Fruit fly (Drosophila melanogaster): ENCODE results near the gene CG3225.
A peak's percentile ranks its signal among the peaks of the same experiment; 100 is the strongest.

Gene CG3225

dm6 chr2L:4847191-4847853 is 29.3 kb upstream of the CG3225 start, which contains the start of the genes mxt and CG11927:
TSS of gene mxt (minus strand) at chr2L:4847295.
TSS of gene CG11927 (plus strand) at chr2L:4847766.
- peak; percentile 8 for TF ChIP-seq CG9948 (tag; optimal IDR thresholded peaks at IDR 0.05)
- TF ChIP-seq CG15710 (tag; optimal IDR thresholded peaks at IDR 0.05): peak; percentile 27
- no peak for TF ChIP-seq CG34367 (tag; optimal IDR thresholded peaks at IDR 0.05)
- TF ChIP-seq Pif1A (GFP tag; optimal IDR thresholded peaks at IDR 0.05): no peak
- TF ChIP-seq CG4496 (GFP tag; IDR thresholded peaks at IDR 0.05): peak; percentile 56; the same call in 2 of the 3 replicates
- TF ChIP-seq fd96Ca (GFP tag; IDR thresholded peaks at IDR 0.05): peak; percentile 52; the same call in 1 of the 3 replicates

dm6 chr2L:4846629-4847125 is 28.6 kb upstream of the CG3225 start:
- TF ChIP-seq Pif1A (GFP tag; optimal IDR thresholded peaks at IDR 0.05) (no peak), CG8301 (tag; optimal IDR thresholded peaks at IDR 0.05) (no peak), D1 (tag; optimal IDR thresholded peaks at IDR 0.05) (no peak), CG32121 (GFP tag; IDR thresholded peaks at IDR 0.05) (no peak), CG13204 (GFP tag; optimal IDR thresholded peaks at IDR 0.05) (no peak), CG4496 (GFP tag; IDR thresholded peaks at IDR 0.05) (no peak), EcR (GFP tag; optimal IDR thresholded peaks at IDR 0.05) (no peak), CG8159 (tag; optimal IDR thresholded peaks at IDR 0.05) (no peak), CG14655 (GFP tag; optimal IDR thresholded peaks at IDR 0.05) (no peak), fd96Ca (GFP tag; IDR thresholded peaks at IDR 0.05) (no peak)

dm6 chr2L:4838494-4839320 is 20.7 kb upstream of the CG3225 start:
- TF ChIP-seq Pif1B (GFP tag; optimal IDR thresholded peaks at IDR 0.05) (no peak), EcR (GFP tag; optimal IDR thresholded peaks at IDR 0.05) (no peak), rn (GFP tag; IDR thresholded peaks at IDR 0.05) (no peak), CG10348 (GFP tag; IDR thresholded peaks at IDR 0.05) (no peak), gl (tag; optimal IDR thresholded peaks at IDR 0.05) (no peak), fd96Ca (GFP tag; IDR thresholded peaks at IDR 0.05) (no peak), D1 (tag; optimal IDR thresholded peaks at IDR 0.05) (no peak), CG12605 (GFP tag; IDR thresholded peaks at IDR 0.05) (no peak), CG13204 (GFP tag; optimal IDR thresholded peaks at IDR 0.05) (no peak), CG17806 (tag; optimal IDR thresholded peaks at IDR 0.05) (no peak), Snoo (tag; optimal IDR thresholded peaks at IDR 0.05) (no peak), Ets98B (GFP tag; IDR thresholded peaks at IDR 0.05) (no peak), CG8301 (tag; optimal IDR thresholded peaks at IDR 0.05) (no peak), CG4496 (GFP tag; IDR thresholded peaks at IDR 0.05) (no peak)

- TF ChIP-seq gl (tag; optimal IDR thresholded peaks at IDR 0.05) (peak; percentile 97), EcR (GFP tag; optimal IDR thresholded peaks at IDR 0.05) (peak; percentile 29), CG14655 (GFP tag; optimal IDR thresholded peaks at IDR 0.05) (peak; percentile 100), CG32121 (GFP tag; IDR thresholded peaks at IDR 0.05) (peak; percentile 100), CG17806 (tag; optimal IDR thresholded peaks at IDR 0.05) (peak; percentile 99), CG12605 (GFP tag; IDR thresholded peaks at IDR 0.05) (peak; percentile 99), CG9948 (tag; optimal IDR thresholded peaks at IDR 0.05) (peak; percentile 99), fd96Ca (GFP tag; IDR thresholded peaks at IDR 0.05) (peak; percentile 100), CG13204 (GFP tag; optimal IDR thresholded peaks at IDR 0.05) (no peak), CG8159 (tag; optimal IDR thresholded peaks at IDR 0.05) (peak; percentile 97), CG8301 (tag; optimal IDR thresholded peaks at IDR 0.05) (peak; percentile 100), Pif1A (GFP tag; optimal IDR thresholded peaks at IDR 0.05) (peak; percentile 100), CG15710 (tag; optimal IDR thresholded peaks at IDR 0.05) (peak; percentile 96), CG34367 (tag; optimal IDR thresholded peaks at IDR 0.05) (peak; percentile 99), Pif1B (GFP tag; optimal IDR thresholded peaks at IDR 0.05) (peak; percentile 99), CG10348 (GFP tag; IDR thresholded peaks at IDR 0.05) (peak; percentile 99), Snoo (tag; optimal IDR thresholded peaks at IDR 0.05) (peak; percentile 98), Ets98B (GFP tag; IDR thresholded peaks at IDR 0.05) (peak; percentile 100), D1 (tag; optimal IDR thresholded peaks at IDR 0.05) (no peak), CG4496 (GFP tag; IDR thresholded peaks at IDR 0.05) (peak; percentile 100), rn (GFP tag; IDR thresholded peaks at IDR 0.05) (peak; percentile 99)
Observed at dm6 chr2L:4837772-4838397, 19.8 kb upstream of the CG3225 start, which contains the start of the genes tank and CG12194. TSS of gene tank (minus strand) at chr2L:4837999. TSS of gene CG12194 (plus strand) at chr2L:4838347.

- TF ChIP-seq Ets98B (GFP tag; IDR thresholded peaks at IDR 0.05) (0 out of 2 replicates have a peak, but pooled peaks have one; percentile 22), Pif1A (GFP tag; optimal IDR thresholded peaks at IDR 0.05) (no peak), CG8301 (tag; optimal IDR thresholded peaks at IDR 0.05) (no peak), CG4496 (GFP tag; IDR thresholded peaks at IDR 0.05) (0 out of 3 replicates have a peak, but pooled peaks have one; percentile 36)
Observed at dm6 chr2L:4836193-4836592, 18.1 kb upstream of the CG3225 start.
